Fruit fly (Drosophila melanogaster): ENCODE measurements around the gene CG6650.

DNA sequence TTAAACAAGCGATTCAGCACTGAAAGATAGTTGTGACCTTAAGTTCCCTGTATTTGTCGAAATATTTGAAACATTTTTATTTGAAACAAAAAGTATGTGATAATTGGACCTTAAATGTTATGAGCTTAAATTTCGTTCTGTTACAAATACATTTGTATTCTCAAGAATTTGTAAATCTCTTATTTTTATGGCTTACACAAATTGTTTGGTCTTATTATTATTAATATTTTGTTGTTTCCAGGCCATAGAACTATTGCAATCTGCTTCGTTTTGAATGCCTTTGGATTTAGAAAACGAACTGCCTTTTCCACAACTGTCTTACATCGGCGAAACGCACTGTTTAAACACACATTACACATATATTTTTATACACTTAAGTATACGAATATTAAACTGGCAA, 3.2 kb downstream of the CG6650 start, which contains the start of gene CG6661:
- TF ChIP-seq bab1 (GFP tag; optimal IDR thresholded peaks at IDR 0.05) (no peak), kay (GFP tag; ENCODE audit: borderline replicate concordance) (no peak), Clk (GFP tag; optimal IDR thresholded peaks at IDR 0.05) (no peak), Hr96 (GFP tag; optimal IDR thresholded peaks at IDR 0.05) (no peak), Crg-1 (GFP tag; optimal IDR thresholded peaks at IDR 0.05) (no peak), CG14711 (tag; optimal IDR thresholded peaks at IDR 0.05) (no peak), pad (GFP tag; optimal IDR thresholded peaks at IDR 0.05) (no peak), toe (GFP tag; optimal IDR thresholded peaks at IDR 0.05) (no peak), CG7101 (tag; optimal IDR thresholded peaks at IDR 0.05) (no peak), CG11617 (GFP tag; optimal IDR thresholded peaks at IDR 0.05) (no peak), CG7045 (GFP tag; optimal IDR thresholded peaks at IDR 0.05) (no peak), CG1620 (GFP tag; optimal IDR thresholded peaks at IDR 0.05) (no peak)
